Worm (Caenorhabditis elegans): ENCODE data around the gene F11C7.2.

ce11 chrX:17352098-17352497, 44.5 kb upstream of the F11C7.2 start:
- no peak for TF ChIP-seq nhr-28 (tag; optimal IDR thresholded peaks at IDR 0.05)
- TF ChIP-seq hmg-1.1 (GFP tag; IDR thresholded peaks at IDR 0.05): no peak
